Fruit fly (Drosophila melanogaster): Measurements from ENCODE around the gene noc.

noc gene

DNA sequence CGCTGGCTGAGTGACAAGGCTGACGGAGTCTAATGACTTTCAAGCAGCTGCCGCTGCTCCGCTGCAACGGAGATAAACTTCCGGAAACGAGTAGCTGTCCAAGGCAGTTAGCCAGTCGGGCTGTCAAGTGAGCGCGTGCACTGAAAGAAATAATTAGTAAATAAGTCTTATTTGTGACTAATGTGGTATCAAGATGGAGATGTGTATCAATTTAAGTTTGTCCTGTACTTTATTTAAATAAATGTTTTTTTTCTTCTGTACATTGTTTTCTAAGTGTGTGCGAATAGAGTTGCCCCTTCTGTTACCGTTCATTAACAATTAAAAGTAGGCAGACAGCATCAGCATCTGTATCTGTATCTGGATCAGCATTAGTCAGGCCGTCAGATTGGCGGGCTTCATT is 39.4 kb upstream of the noc start (continued):
- TF ChIP-seq p53 (GFP tag; optimal IDR thresholded peaks at IDR 0.05) (no peak), btn (GFP tag; optimal IDR thresholded peaks at IDR 0.05) (no peak), trem (tag; optimal IDR thresholded peaks at IDR 0.05) (peak; percentile 1), Hey (tag; optimal IDR thresholded peaks at IDR 0.05) (no peak), Bdp1 (GFP tag; optimal IDR thresholded peaks at IDR 0.05) (no peak), sens (GFP tag) (peak; percentile 77), CG17612 (GFP tag; IDR thresholded peaks at IDR 0.05) (no peak), Dbx (GFP tag; IDR thresholded peaks at IDR 0.05) (no peak), bab2 (GFP tag; optimal IDR thresholded peaks at IDR 0.05) (no peak), CG13123 (GFP tag; optimal IDR thresholded peaks at IDR 0.05) (no peak), CG14965 (GFP tag; optimal IDR thresholded peaks at IDR 0.05; ENCODE audit: borderline replicate concordance) (no peak), CG6791 (GFP tag; IDR thresholded peaks at IDR 0.05; ENCODE audit: partially characterized antibody) (no peak), oc (tag; optimal IDR thresholded peaks at IDR 0.05) (peak; percentile 29), schlank (tag; optimal IDR thresholded peaks at IDR 0.05) (no peak), rib (GFP tag; IDR thresholded peaks at IDR 0.05) (no peak), Dll (GFP tag; IDR thresholded peaks at IDR 0.05; ENCODE audit: partially characterized antibody) (no peak), tll (GFP tag; optimal IDR thresholded peaks at IDR 0.05) (no peak), bbx (GFP tag; IDR thresholded peaks at IDR 0.05; ENCODE audit: partially characterized antibody) (no peak), ac (GFP tag; optimal IDR thresholded peaks at IDR 0.05) (no peak), nom (GFP tag; optimal IDR thresholded peaks at IDR 0.05) (no peak), CG31388 (GFP tag; optimal IDR thresholded peaks at IDR 0.05) (no peak), Sry-β (GFP tag; optimal IDR thresholded peaks at IDR 0.05) (no peak), CG13424 (tag; optimal IDR thresholded peaks at IDR 0.05) (no peak), E2f1 (GFP tag; IDR thresholded peaks at IDR 0.05) (no peak), CG18262 (tag; optimal IDR thresholded peaks at IDR 0.05) (peak; percentile 13), pan (optimal IDR thresholded peaks at IDR 0.05) (no peak), pan (GFP tag; optimal IDR thresholded peaks at IDR 0.05 in 1 of 2, IDR thresholded peaks at IDR 0.05 in 1 of 2) (no peak), H15 (GFP tag; IDR thresholded peaks at IDR 0.05) (no peak), CHES-1-like (GFP tag; optimal IDR thresholded peaks at IDR 0.05) (no peak), CG3726 (GFP tag; IDR thresholded peaks at IDR 0.05) (no peak), CG6272 (GFP tag; IDR thresholded peaks at IDR 0.05) (no peak), CG7987 (GFP tag; optimal IDR thresholded peaks at IDR 0.05) (no peak), CG5245 (GFP tag; optimal IDR thresholded peaks at IDR 0.05) (no peak), CG8359 (GFP tag; optimal IDR thresholded peaks at IDR 0.05; ENCODE audit: borderline replicate concordance) (no peak), sug (tag; optimal IDR thresholded peaks at IDR 0.05) (no peak), onecut (GFP tag; IDR thresholded peaks at IDR 0.05) (no peak), fru (optimal IDR thresholded peaks at IDR 0.05) (no peak), CG30403 (GFP tag; optimal IDR thresholded peaks at IDR 0.05) (no peak), ara (GFP tag; IDR thresholded peaks at IDR 0.05) (0 out of 2 replicates have a peak, but pooled peaks have one; percentile 14), amos (GFP tag; IDR thresholded peaks at IDR 0.05; ENCODE audit: partially characterized antibody) (no peak), Sox100B (GFP tag; optimal IDR thresholded peaks at IDR 0.05) (no peak), Dp (GFP tag; optimal IDR thresholded peaks at IDR 0.05) (no peak), Ptx1 (GFP tag; IDR thresholded peaks at IDR 0.05) (no peak), CG17361 (GFP tag; IDR thresholded peaks at IDR 0.05) (no peak), CG1647 (GFP tag; optimal IDR thresholded peaks at IDR 0.05) (no peak), Ets97D (GFP tag; optimal IDR thresholded peaks at IDR 0.05) (no peak), vfl (GFP tag; optimal IDR thresholded peaks at IDR 0.05) (no peak), E2f2 (GFP tag; IDR thresholded peaks at IDR 0.05) (no peak), z (GFP tag; IDR thresholded peaks at IDR 0.05) (no peak), sob (GFP tag; IDR thresholded peaks at IDR 0.05) (no peak; the same call in 1 of the 2 replicates), dimm (GFP tag; IDR thresholded peaks at IDR 0.05) (no peak), Dref (GFP tag; IDR thresholded peaks at IDR 0.05) (no peak), pb (GFP tag; optimal IDR thresholded peaks at IDR 0.05) (no peak)

Measured in whole organism, embryonic.